Worm (Caenorhabditis elegans): ENCODE measurements around the gene cyn-2.

- TF ChIP-seq W03F9.2 (tag; optimal IDR thresholded peaks at IDR 0.05) (no peak), him-1 (tag; optimal IDR thresholded peaks at IDR 0.05) (no peak), dao-5 (tag; optimal IDR thresholded peaks at IDR 0.05) (no peak)
Measured at ce11 chrIII:13716831-13717230, 24.4 kb downstream of the cyn-2 start.

All from whole organism, L4/young adult.